Fruit fly (Drosophila melanogaster): ENCODE results near the gene CG15535.

Gene CG15535

dm6 chr3R:30388215-30388871 is 35.4 kb downstream of the CG15535 start (continued):
- TF ChIP-seq caup (GFP tag; optimal IDR thresholded peaks at IDR 0.05; ENCODE audit: severe bottlenecking) (peak; percentile 96), NFAT (GFP tag; IDR thresholded peaks at IDR 0.05) (peak; percentile 94), cwo (GFP tag; optimal IDR thresholded peaks at IDR 0.05) (peak; percentile 94), Mes4 (GFP tag; optimal IDR thresholded peaks at IDR 0.05) (peak; percentile 97), CG16815 (GFP tag; optimal IDR thresholded peaks at IDR 0.05) (peak; percentile 98), CG5245 (GFP tag; optimal IDR thresholded peaks at IDR 0.05) (peak; percentile 89), ham (GFP tag; IDR thresholded peaks at IDR 0.05) (peak; percentile 81), ATbp (GFP tag; optimal IDR thresholded peaks at IDR 0.05) (peak; percentile 91), CG9797 (GFP tag; optimal IDR thresholded peaks at IDR 0.05) (peak; percentile 53), CG11560 (tag; IDR thresholded peaks at IDR 0.05) (peak; percentile 78), CG15479 (GFP tag; optimal IDR thresholded peaks at IDR 0.05) (peak; percentile 40), CG1647 (GFP tag; optimal IDR thresholded peaks at IDR 0.05) (peak; percentile 91), Ssrp (tag; optimal IDR thresholded peaks at IDR 0.05) (peak; percentile 96), Hr3 (GFP tag; optimal IDR thresholded peaks at IDR 0.05) (peak; percentile 98), Hr51 (GFP tag; optimal IDR thresholded peaks at IDR 0.05) (peak; percentile 95 to 97), CG6813 (GFP tag; optimal IDR thresholded peaks at IDR 0.05) (peak; percentile 91), CG17359 (tag; optimal IDR thresholded peaks at IDR 0.05) (peak; percentile 85), CG13894 (tag; optimal IDR thresholded peaks at IDR 0.05) (peak; percentile 83), jumu (GFP tag; optimal IDR thresholded peaks at IDR 0.05) (peak; percentile 97), D19B (GFP tag; optimal IDR thresholded peaks at IDR 0.05) (peak; percentile 92), tna (GFP tag; IDR thresholded peaks at IDR 0.05; ENCODE audit: partially characterized antibody) (no peak), CG18619 (GFP tag; optimal IDR thresholded peaks at IDR 0.05) (peak; percentile 99), CG31441 (GFP tag; IDR thresholded peaks at IDR 0.05) (peak; percentile 96), ap (GFP tag; IDR thresholded peaks at IDR 0.05) (peak; percentile 67; the same call in 1 of the 2 replicates), slou (GFP tag; optimal IDR thresholded peaks at IDR 0.05) (peak; percentile 90), usp (GFP tag; optimal IDR thresholded peaks at IDR 0.05) (no peak), CG3847 (GFP tag; IDR thresholded peaks at IDR 0.05) (peak; percentile 91), CG31224 (GFP tag; IDR thresholded peaks at IDR 0.05) (peak; percentile 86), gsb (GFP tag; IDR thresholded peaks at IDR 0.05) (peak; percentile 72), yki (optimal IDR thresholded peaks at IDR 0.05) (no peak), CG17328 (GFP tag; IDR thresholded peaks at IDR 0.05) (peak; percentile 85), CkIIα-i1 (GFP tag; IDR thresholded peaks at IDR 0.05) (no peak), CG10654 (GFP tag; optimal IDR thresholded peaks at IDR 0.05) (peak; percentile 95), CG10462 (GFP tag; optimal IDR thresholded peaks at IDR 0.05) (peak; percentile 94), CG3726 (GFP tag; IDR thresholded peaks at IDR 0.05) (peak; percentile 83), CG4707 (GFP tag; optimal IDR thresholded peaks at IDR 0.05) (peak; percentile 67), Sin3A (optimal IDR thresholded peaks at IDR 0.05) (no peak), CG10979 (tag; optimal IDR thresholded peaks at IDR 0.05) (peak; percentile 94), chif (GFP tag; optimal IDR thresholded peaks at IDR 0.05) (peak; percentile 96 to 97), Bgb (GFP tag; IDR thresholded peaks at IDR 0.05; ENCODE audit: partially characterized antibody) (peak; percentile 34; the same call in 1 of the 2 replicates), C15 (GFP tag; IDR thresholded peaks at IDR 0.05) (0 out of 3 replicates have a peak, but pooled peaks have one; percentile 66), insv (GFP tag; optimal IDR thresholded peaks at IDR 0.05) (peak; percentile 64 to 82), eve (GFP tag; optimal IDR thresholded peaks at IDR 0.05) (peak; percentile 13 to 99), disco-r (GFP tag; optimal IDR thresholded peaks at IDR 0.05) (peak; percentile 97), CG14014 (GFP tag; IDR thresholded peaks at IDR 0.05) (peak; percentile 87), Atf-2 (GFP tag; optimal IDR thresholded peaks at IDR 0.05) (peak; percentile 99), CG2116 (GFP tag; optimal IDR thresholded peaks at IDR 0.05) (peak; percentile 83), CG11456 (GFP tag; IDR thresholded peaks at IDR 0.05) (peak; percentile 90), CG9215 (GFP tag; IDR thresholded peaks at IDR 0.05) (peak; percentile 93), CG2712 (tag; optimal IDR thresholded peaks at IDR 0.05) (peak; percentile 94)

All from whole organism, embryonic.